Worm (Caenorhabditis elegans) whole organism, L1 larva: Measurements from ENCODE around the gene E02H4.8.

Experiments used
- egl-27 ChIP-seq, 2 experiments: fragments of 150-350 bp in 1 of 2; sonication (generic microtip); optimal IDR thresholded peaks; 3 replicates each; lab custom pipeline; 2017 to 2018; ENCODE audit warnings: missing biosample characterization in 2 of 2, missing genetic modification characterization in 2 of 2, missing genetic modification reagents in 2 of 2
- mep-1 ChIP-seq: fragments of 150-350 bp; optimal IDR thresholded peaks from 2 replicates; lab custom pipeline; 2014; ENCODE audit warnings: missing biosample characterization, missing genetic modification characterization
- swsn-7 ChIP-seq: sonication (generic microtip); optimal IDR thresholded peaks from 2 replicates; lab custom pipeline; 2016; ENCODE audit warnings: missing genetic modification characterization, missing compliant biosample characterization

DNA sequence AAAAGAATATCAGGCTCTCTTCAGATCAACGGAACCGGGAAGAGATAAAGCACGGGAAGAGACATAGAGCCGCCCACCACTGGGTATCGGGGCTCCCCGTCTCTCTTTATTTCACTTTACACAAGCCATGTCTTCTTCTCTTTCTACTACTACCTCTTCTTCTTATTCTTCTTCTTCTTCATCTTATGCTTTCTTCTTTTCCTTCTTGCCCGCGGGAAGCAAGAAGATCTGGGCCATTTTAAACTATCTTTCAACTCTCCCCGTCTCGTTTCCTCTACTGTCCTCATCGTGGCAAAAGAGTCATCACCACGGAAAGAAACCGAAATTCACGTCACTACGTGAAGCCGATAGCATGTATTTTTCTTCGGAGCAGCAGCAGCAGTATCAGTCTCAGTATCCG lies 29.3 kb upstream of the E02H4.8 start:
- TF ChIP-seq mep-1 (tag; lab: Kevin White, UChicago), result no peak
- peak; percentile 1 for TF ChIP-seq swsn-7 (tag; lab: Kevin White, UChicago)
- TF ChIP-seq egl-27 (tag; optimal IDR thresholded peaks at IDR 0.05; lab: Kevin White, UChicago), result no peak
